Fruit fly (Drosophila melanogaster) whole organism, embryonic: Measurements from ENCODE around the gene dyl.

Experiments
- ATbp ChIP-seq: fragments of 200-800 bp; sonication (Bioruptor generic); optimal IDR thresholded peaks from 2 replicates; lab custom pipeline; 2017; ENCODE audit warnings: missing biosample characterization, mild to moderate bottlenecking, missing genetic modification characterization, missing genetic modification reagents
- B-H1 ChIP-seq: fragments of 200-800 bp; sonication (Bioruptor generic); IDR thresholded peaks from 3 replicates; pipeline ENCODE4 v1.3.6; 2022; ENCODE audit warnings: missing biosample characterization, missing genetic modification characterization
- CG10654 ChIP-seq: fragments of 200-800 bp; sonication (Bioruptor generic); optimal IDR thresholded peaks from 2 replicates; lab custom pipeline; 2016; ENCODE audit warnings: missing biosample characterization, missing genetic modification characterization
- CG10959 ChIP-seq: fragments of 200-800 bp; sonication (Bioruptor generic); IDR thresholded peaks from 2 replicates; pipeline ENCODE4 v1.3.6; 2022; ENCODE audit warnings: missing biosample characterization, missing genetic modification characterization
- CG12071 ChIP-seq: fragments of 200-800 bp; sonication (Bioruptor generic); optimal IDR thresholded peaks from 3 replicates; lab custom pipeline; 2018; ENCODE audit warnings: missing biosample characterization, mild to moderate bottlenecking, missing genetic modification characterization
- CG12155 ChIP-seq: fragments of 200-800 bp; sonication (Bioruptor generic); optimal IDR thresholded peaks from 3 replicates; lab custom pipeline; 2016; ENCODE audit warnings: missing biosample characterization, missing genetic modification characterization
- CG14441 ChIP-seq: fragments of 200-800 bp; sonication (Bioruptor generic); IDR thresholded peaks from 2 replicates; pipeline ENCODE4 v1.3.6; 2022; ENCODE audit warnings: missing biosample characterization, missing genetic modification characterization
- CG15011 ChIP-seq: fragments of 200-800 bp; sonication (Bioruptor generic); optimal IDR thresholded peaks from 3 replicates; lab custom pipeline; 2018; ENCODE audit warnings: missing biosample characterization, mild to moderate bottlenecking, missing genetic modification characterization
- CG1603 ChIP-seq: fragments of 200-800 bp; sonication (Bioruptor generic); optimal IDR thresholded peaks from 2 replicates; lab custom pipeline; 2019; ENCODE audit warnings: missing biosample characterization, mild to moderate bottlenecking, missing genetic modification characterization, moderate library complexity
- CG17568 ChIP-seq: fragments of 200-800 bp; sonication (Bioruptor generic); optimal IDR thresholded peaks from 2 replicates; lab custom pipeline; 2018; ENCODE audit warnings: missing biosample characterization, mild to moderate bottlenecking, missing genetic modification characterization, moderate library complexity
- CG17829 ChIP-seq: fragments of 200-800 bp; optimal IDR thresholded peaks from 2 replicates; lab custom pipeline; 2019; ENCODE audit warnings: missing biosample characterization, mild to moderate bottlenecking, missing genetic modification characterization, moderate library complexity
- CG18764 ChIP-seq: fragments of 200-800 bp; sonication (Bioruptor generic); optimal IDR thresholded peaks from 3 replicates; lab custom pipeline; 2016; ENCODE audit warnings: missing biosample characterization, missing genetic modification characterization
- CG2678 ChIP-seq: fragments of 200-800 bp; sonication (Bioruptor generic); optimal IDR thresholded peaks from 3 replicates; lab custom pipeline; 2019; ENCODE audit warnings: missing biosample characterization, mild to moderate bottlenecking, missing genetic modification characterization, moderate library complexity
- CG2712 ChIP-seq: fragments of 200-800 bp; optimal IDR thresholded peaks from 3 replicates; lab custom pipeline; 2019; ENCODE audit warnings: missing biosample characterization, mild to moderate bottlenecking, missing genetic modification characterization, moderate library complexity
- CG3847 ChIP-seq: fragments of 200-800 bp; sonication (Bioruptor generic); IDR thresholded peaks from 2 replicates; pipeline ENCODE4 v1.3.6; 2022; ENCODE audit warnings: missing biosample characterization, missing genetic modification characterization
- CG42726 ChIP-seq: fragments of 200-800 bp; sonication (Bioruptor generic); IDR thresholded peaks from 2 replicates; pipeline ENCODE4 v1.3.6; 2022; ENCODE audit warnings: missing biosample characterization, missing genetic modification characterization; ENCODE audit not compliant: partially characterized antibody
- CG4707 ChIP-seq: fragments of 200-800 bp; sonication (Bioruptor generic); optimal IDR thresholded peaks from 2 replicates; lab custom pipeline; 2018; ENCODE audit warnings: missing biosample characterization, mild to moderate bottlenecking, missing genetic modification characterization, moderate library complexity
- CG8290 ChIP-seq, 3 experiments: fragments of 200-800 bp; sonication (Bioruptor generic); optimal IDR thresholded peaks; 2 replicates each; lab custom pipeline; 2016 to 2019; ENCODE audit warnings: missing biosample characterization in 3 of 3, missing genetic modification characterization in 3 of 3, mild to moderate bottlenecking in 2 of 3, moderate library complexity in 1 of 3
- CG8388 ChIP-seq: fragments of 200-800 bp; sonication (Bioruptor generic); optimal IDR thresholded peaks from 2 replicates; lab custom pipeline; 2019; ENCODE audit warnings: missing biosample characterization, mild to moderate bottlenecking, missing genetic modification characterization, moderate library complexity
- CG9727 ChIP-seq: fragments of 200-800 bp; sonication (Bioruptor generic); optimal IDR thresholded peaks from 3 replicates; lab custom pipeline; 2017; ENCODE audit warnings: missing biosample characterization, mild to moderate bottlenecking, missing genetic modification characterization
- CoRest ChIP-seq: fragments of 200-800 bp; sonication (Bioruptor generic); optimal IDR thresholded peaks from 3 replicates; lab custom pipeline; 2018; ENCODE audit warnings: missing biosample characterization, mild to moderate bottlenecking, missing genetic modification characterization, moderate library complexity
- D19A ChIP-seq: fragments of 200-800 bp; optimal IDR thresholded peaks from 3 replicates; lab custom pipeline; 2019; ENCODE audit warnings: missing biosample characterization, mild to moderate bottlenecking, missing genetic modification characterization, moderate library complexity
- Hr51 ChIP-seq, 2 experiments: fragments of 200-800 bp; sonication (Bioruptor generic); optimal IDR thresholded peaks; 2 replicates in 1 of 2; 3 replicates in 1 of 2; lab custom pipeline; 2016 to 2018; ENCODE audit warnings: missing biosample characterization in 2 of 2, missing genetic modification characterization in 2 of 2, mild to moderate bottlenecking in 1 of 2, moderate library complexity in 1 of 2
- Lhr ChIP-seq: fragments of 200-800 bp; sonication (Bioruptor generic); optimal IDR thresholded peaks from 3 replicates; lab custom pipeline; 2017; ENCODE audit warnings: mild to moderate bottlenecking, missing biosample characterization, missing genetic modification reagents, missing genetic modification characterization
- Meics ChIP-seq: fragments of 200-800 bp; sonication (Bioruptor generic); optimal IDR thresholded peaks from 2 replicates; lab custom pipeline; 2017; ENCODE audit warnings: missing biosample characterization, mild to moderate bottlenecking, missing genetic modification characterization
- Mes4 ChIP-seq: fragments of 200-800 bp; sonication (Bioruptor generic); optimal IDR thresholded peaks from 2 replicates; lab custom pipeline; 2016; ENCODE audit warnings: missing biosample characterization, missing genetic modification characterization
- Myb ChIP-seq: fragments of 200-800 bp; sonication (Bioruptor generic); optimal IDR thresholded peaks from 2 replicates; lab custom pipeline; 2016; ENCODE audit warnings: missing biosample characterization, missing genetic modification characterization
- Nf-YA ChIP-seq: fragments of 200-800 bp; sonication (Bioruptor generic); IDR thresholded peaks from 2 replicates; pipeline ENCODE4 v1.3.6; 2022; ENCODE audit warnings: missing biosample characterization, missing genetic modification characterization
- Nf-YB ChIP-seq: fragments of 200-800 bp; sonication (Bioruptor generic); optimal IDR thresholded peaks from 3 replicates; lab custom pipeline; 2019; ENCODE audit warnings: missing biosample characterization, mild to moderate bottlenecking, missing genetic modification characterization, moderate library complexity
- PHDP ChIP-seq: fragments of 200-800 bp; sonication (Bioruptor generic); optimal IDR thresholded peaks from 3 replicates; lab custom pipeline; 2018; ENCODE audit warnings: missing biosample characterization, mild to moderate bottlenecking, missing genetic modification characterization, moderate library complexity
- Side ChIP-seq: fragments of 200-800 bp; sonication (Bioruptor generic); optimal IDR thresholded peaks from 2 replicates; lab custom pipeline; 2016; ENCODE audit warnings: missing biosample characterization, missing genetic modification characterization
- Sox102F ChIP-seq: fragments of 200-800 bp; sonication (Bioruptor generic); optimal IDR thresholded peaks from 2 replicates; lab custom pipeline; 2018; ENCODE audit warnings: missing biosample characterization, mild to moderate bottlenecking, missing genetic modification characterization, moderate library complexity
- dmrt11E ChIP-seq: fragments of 200-800 bp; sonication (Bioruptor generic); optimal IDR thresholded peaks from 3 replicates; lab custom pipeline; 2018; ENCODE audit warnings: missing biosample characterization, mild to moderate bottlenecking, missing genetic modification characterization, moderate library complexity
- dysf ChIP-seq: fragments of 200-800 bp; sonication (Bioruptor generic); IDR thresholded peaks from 3 replicates; pipeline ENCODE4 v1.3.6; 2022; ENCODE audit warnings: missing biosample characterization, missing genetic modification characterization
- exex ChIP-seq: fragments of 200-800 bp; sonication (Bioruptor generic); optimal IDR thresholded peaks from 4 replicates; lab custom pipeline; 2018; ENCODE audit warnings: missing biosample characterization, mild to moderate bottlenecking, missing genetic modification characterization, moderate library complexity
- fd3F ChIP-seq: fragments of 200-800 bp; sonication (Bioruptor generic); optimal IDR thresholded peaks from 2 replicates; lab custom pipeline; 2018; ENCODE audit warnings: missing biosample characterization, mild to moderate bottlenecking, missing genetic modification characterization, moderate library complexity
- gem ChIP-seq: fragments of 200-800 bp; sonication (Bioruptor generic); optimal IDR thresholded peaks from 2 replicates; lab custom pipeline; 2019; ENCODE audit warnings: missing biosample characterization, mild to moderate bottlenecking, missing genetic modification characterization, moderate library complexity
- grau ChIP-seq: fragments of 200-800 bp; optimal IDR thresholded peaks from 3 replicates; lab custom pipeline; 2019; ENCODE audit warnings: missing biosample characterization, mild to moderate bottlenecking, missing genetic modification characterization, moderate library complexity
- kay ChIP-seq: fragments of 200-800 bp; sonication (Bioruptor generic); optimal IDR thresholded peaks from 2 replicates; lab custom pipeline; 2016; ENCODE audit warnings: missing biosample characterization, missing genetic modification characterization
- lbe ChIP-seq: fragments of 200-800 bp; sonication (Bioruptor generic); optimal IDR thresholded peaks from 2 replicates; lab custom pipeline; 2016; ENCODE audit warnings: missing biosample characterization, mild to moderate bottlenecking, missing genetic modification characterization
- lola ChIP-seq, 3 experiments: fragments of >200 bp in 2 of 3; fragments of 200-800 bp in 1 of 3; sonication (Bioruptor generic) in 1 of 3; optimal IDR thresholded peaks; 2 replicates each; lab custom pipeline; 2017 to 2019; ENCODE audit warnings: missing biosample characterization in 3 of 3, missing genetic modification characterization in 3 of 3, mild to moderate bottlenecking in 1 of 3, moderate library complexity in 1 of 3
- nerfin-1 ChIP-seq: fragments of 200-800 bp; sonication (Bioruptor generic); optimal IDR thresholded peaks from 3 replicates; lab custom pipeline; 2019; ENCODE audit warnings: missing biosample characterization, mild to moderate bottlenecking, missing genetic modification characterization, moderate library complexity
- pho ChIP-seq: fragments of 200-800 bp; sonication (Bioruptor generic); optimal IDR thresholded peaks from 2 replicates; lab custom pipeline; 2016; ENCODE audit warnings: missing biosample characterization, missing genetic modification characterization
- row ChIP-seq: fragments of 200-800 bp; sonication (Bioruptor generic); IDR thresholded peaks from 3 replicates; pipeline ENCODE4 v1.3.6; 2022; ENCODE audit warnings: missing biosample characterization, missing genetic modification characterization
- sqz ChIP-seq: fragments of 200-800 bp; sonication (Bioruptor generic); optimal IDR thresholded peaks from 3 replicates; lab custom pipeline; 2018; ENCODE audit warnings: missing biosample characterization, mild to moderate bottlenecking, missing genetic modification characterization
- tio ChIP-seq: fragments of 200-800 bp; sonication (Bioruptor generic); optimal IDR thresholded peaks from 2 replicates; lab custom pipeline; 2017; ENCODE audit warnings: missing biosample characterization, missing genetic modification characterization, inconsistent platforms
- vvl ChIP-seq: fragments of 200-800 bp; sonication (Bioruptor generic); IDR thresholded peaks from 2 replicates; pipeline ENCODE4 v1.3.6; 2022; ENCODE audit warnings: missing biosample characterization, missing genetic modification characterization
- wek ChIP-seq: fragments of 200-800 bp; sonication (Bioruptor generic); optimal IDR thresholded peaks from 3 replicates; lab custom pipeline; 2018; ENCODE audit warnings: missing biosample characterization, mild to moderate bottlenecking, missing genetic modification characterization, moderate library complexity

dyl gene

DNA sequence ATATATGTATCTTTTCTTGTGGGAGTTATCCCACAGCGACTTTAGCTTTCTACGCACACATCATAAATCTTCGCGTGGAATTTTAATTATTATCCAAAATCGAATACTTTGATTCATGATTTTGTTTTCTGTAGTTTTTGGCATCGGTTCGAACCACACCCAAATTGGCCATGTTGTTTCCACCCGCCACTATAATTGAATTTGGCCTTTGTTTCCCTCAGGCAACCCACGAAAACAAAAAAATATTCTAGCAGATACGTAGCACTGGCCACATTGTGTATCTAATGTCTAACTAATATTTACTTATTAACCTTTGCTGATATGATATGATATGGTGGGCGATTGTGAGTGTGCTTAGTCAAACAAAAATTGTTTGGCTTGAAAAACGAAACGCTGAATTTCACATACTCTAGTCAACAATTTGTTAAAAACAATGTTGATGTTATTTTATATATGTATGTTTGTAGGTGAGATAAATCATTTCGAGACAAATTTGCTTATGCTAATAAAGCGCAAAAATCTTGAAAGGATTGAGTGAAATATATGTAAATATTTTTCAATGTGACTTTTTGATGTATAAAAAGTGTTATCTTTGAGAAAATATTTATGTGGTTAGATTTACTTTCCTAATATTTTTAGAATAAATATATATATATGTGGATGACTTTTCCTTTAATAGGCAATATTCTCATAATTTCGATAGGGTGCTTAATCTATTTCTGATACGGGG is 47.5 kb upstream of the dyl start (continued):
- peak; percentile 27 for TF ChIP-seq exex (tag; lab: Kevin White, UChicago)
- no peak for TF ChIP-seq Lhr (GFP tag; lab: Kevin White, UChicago)
- TF ChIP-seq CG18764: no peak
- peak; percentile 47 for TF ChIP-seq Meics (GFP tag; lab: Kevin White, UChicago)
- TF ChIP-seq grau: peak; percentile 59
- TF ChIP-seq fd3F (GFP tag; lab: Kevin White, UChicago): peak; percentile 7
- TF ChIP-seq pho (GFP tag; lab: Kevin White, UChicago): no peak
- no peak for TF ChIP-seq CG10959 (GFP tag; lab: Robert Waterston, UW)
- TF ChIP-seq dysf (GFP tag; lab: Robert Waterston, UW): 0 out of 3 replicates have a peak, but pooled peaks have one; percentile 32
- no peak for TF ChIP-seq CG14441 (GFP tag; lab: Robert Waterston, UW)
- no peak for TF ChIP-seq Nf-YA (GFP tag; lab: Robert Waterston, UW)
- peak; percentile 29 for TF ChIP-seq dmrt11E (tag; lab: Kevin White, UChicago)
- no peak for TF ChIP-seq CG12155 (GFP tag; lab: Kevin White, UChicago)
- peak; percentile 35 for TF ChIP-seq CG2712 (tag; lab: Kevin White, UChicago)
- peak; percentile 65 for TF ChIP-seq CG2678 (tag; lab: Kevin White, UChicago)
- TF ChIP-seq Nf-YB (GFP tag; lab: Kevin White, UChicago): peak; percentile 12
- TF ChIP-seq CG12071 (GFP tag; lab: Kevin White, UChicago): no peak
- no peak for TF ChIP-seq kay (GFP tag; lab: Kevin White, UChicago)
- no peak for TF ChIP-seq CG4707
- peak; percentile 14 for TF ChIP-seq CG8388 (GFP tag; lab: Kevin White, UChicago)
- TF ChIP-seq Sox102F: peak; percentile 56
- peak; percentile 11 for TF ChIP-seq sqz (GFP tag; lab: Kevin White, UChicago)
- no peak for TF ChIP-seq B-H1 (GFP tag; lab: Robert Waterston, UW)
- no peak for TF ChIP-seq vvl (GFP tag; lab: Robert Waterston, UW)
- TF ChIP-seq Side (GFP tag; lab: Kevin White, UChicago): no peak
- peak; percentile 7 for TF ChIP-seq ATbp (GFP tag; lab: Kevin White, UChicago)
- peak; percentile 45 for TF ChIP-seq row (GFP tag; lab: Robert Waterston, UW)
- TF ChIP-seq lbe (GFP tag; lab: Kevin White, UChicago): no peak
- no peak for TF ChIP-seq wek (GFP tag; lab: Kevin White, UChicago)
- TF ChIP-seq CG3847 (GFP tag; lab: Robert Waterston, UW): no peak
- TF ChIP-seq CG8290 (GFP tag; optimal IDR thresholded peaks at IDR 0.05; lab: Kevin White, UChicago): no peak
- TF ChIP-seq CG8290 (tag; optimal IDR thresholded peaks at IDR 0.05; lab: Kevin White, UChicago): peak in 1 of 2 experiments; percentile 29
- peak; percentile 24 for TF ChIP-seq tio (GFP tag; lab: Kevin White, UChicago)
- TF ChIP-seq D19A (tag; lab: Kevin White, UChicago): peak; percentile 98
- peak; percentile 41 for TF ChIP-seq CG17829 (tag; lab: Kevin White, UChicago)
- TF ChIP-seq Hr51 (GFP tag; optimal IDR thresholded peaks at IDR 0.05; lab: Kevin White, UChicago): peak in 1 of 2 experiments; percentile 54
- peak; percentile 69 for TF ChIP-seq CoRest (tag; lab: Kevin White, UChicago)
- no peak for TF ChIP-seq CG15011
- TF ChIP-seq CG17568: peak; percentile 20
- TF ChIP-seq CG9727 (GFP tag; lab: Kevin White, UChicago): peak; percentile 42
- TF ChIP-seq CG1603: no peak
- no peak for TF ChIP-seq CG42726 (GFP tag; lab: Robert Waterston, UW)
- peak; percentile 49 for TF ChIP-seq PHDP (tag; lab: Kevin White, UChicago)
- TF ChIP-seq CG10654 (GFP tag; lab: Kevin White, UChicago): no peak
- peak; percentile 60 for TF ChIP-seq gem (tag; lab: Kevin White, UChicago)
- TF ChIP-seq Myb (GFP tag; lab: Kevin White, UChicago): no peak
- peak in 1 of 3 experiments; percentile 51 for TF ChIP-seq lola (GFP tag; optimal IDR thresholded peaks at IDR 0.05; lab: Kevin White, UChicago)
- peak; percentile 18 for TF ChIP-seq nerfin-1
- no peak for TF ChIP-seq Mes4 (GFP tag; lab: Kevin White, UChicago)
